Fruit fly (Drosophila melanogaster): Measurements from ENCODE around the gene CG1136.

CG1136 gene

DNA sequence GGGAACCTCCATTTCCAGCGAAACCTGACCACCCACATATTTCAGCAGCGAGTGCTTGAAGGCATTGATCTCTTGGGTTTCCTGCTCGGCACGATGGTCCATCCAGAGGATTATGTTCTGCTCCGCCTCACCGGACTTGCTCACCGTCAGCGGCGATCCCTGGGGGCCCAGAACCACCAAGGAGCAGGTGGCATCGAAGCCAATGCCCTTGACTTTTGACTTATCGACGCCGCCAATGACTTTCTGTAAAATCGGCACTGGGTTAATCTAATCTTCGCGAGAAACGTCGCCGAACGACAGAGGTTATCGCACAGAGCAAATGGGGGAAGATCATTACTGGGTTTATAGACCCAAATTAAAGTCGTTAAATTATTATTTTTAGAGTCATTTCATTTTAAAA lies 21.9 kb upstream of the CG1136 start:
- TF ChIP-seq Dif (GFP tag; optimal IDR thresholded peaks at IDR 0.05; ENCODE audit: partially characterized antibody), result no peak
- no peak for TF ChIP-seq brk (GFP tag; optimal IDR thresholded peaks at IDR 0.05)
- no peak for TF ChIP-seq HLH106 (tag; optimal IDR thresholded peaks at IDR 0.05)
- TF ChIP-seq foxo (GFP tag; optimal IDR thresholded peaks at IDR 0.05), result no peak
- no peak for TF ChIP-seq Abd-B (GFP tag; optimal IDR thresholded peaks at IDR 0.05)
- no peak for TF ChIP-seq Hr83 (GFP tag; optimal IDR thresholded peaks at IDR 0.05; ENCODE audit: poor library complexity, severe bottlenecking)
- TF ChIP-seq OdsH (GFP tag; optimal IDR thresholded peaks at IDR 0.05), result no peak
- no peak for TF ChIP-seq dsf (GFP tag; optimal IDR thresholded peaks at IDR 0.05; ENCODE audit: borderline replicate concordance)
- no peak for TF ChIP-seq h (GFP tag; optimal IDR thresholded peaks at IDR 0.05)
- TF ChIP-seq GATAd (GFP tag; optimal IDR thresholded peaks at IDR 0.05), result no peak
- no peak for TF ChIP-seq Hr78 (GFP tag; optimal IDR thresholded peaks at IDR 0.05)
- no peak for TF ChIP-seq woc (GFP tag; optimal IDR thresholded peaks at IDR 0.05)
- no peak for TF ChIP-seq usp (GFP tag; optimal IDR thresholded peaks at IDR 0.05)
- no peak for TF ChIP-seq Hnf4 (GFP tag; optimal IDR thresholded peaks at IDR 0.05)
- TF ChIP-seq Jra (GFP tag; optimal IDR thresholded peaks at IDR 0.05), result no peak
- no peak for TF ChIP-seq ey (GFP tag; optimal IDR thresholded peaks at IDR 0.05)
- TF ChIP-seq lola (GFP tag; optimal IDR thresholded peaks at IDR 0.05), result no peak
- no peak for TF ChIP-seq jim (GFP tag; optimal IDR thresholded peaks at IDR 0.05)
- TF ChIP-seq sage (GFP tag; optimal IDR thresholded peaks at IDR 0.05), result no peak

DNA sequence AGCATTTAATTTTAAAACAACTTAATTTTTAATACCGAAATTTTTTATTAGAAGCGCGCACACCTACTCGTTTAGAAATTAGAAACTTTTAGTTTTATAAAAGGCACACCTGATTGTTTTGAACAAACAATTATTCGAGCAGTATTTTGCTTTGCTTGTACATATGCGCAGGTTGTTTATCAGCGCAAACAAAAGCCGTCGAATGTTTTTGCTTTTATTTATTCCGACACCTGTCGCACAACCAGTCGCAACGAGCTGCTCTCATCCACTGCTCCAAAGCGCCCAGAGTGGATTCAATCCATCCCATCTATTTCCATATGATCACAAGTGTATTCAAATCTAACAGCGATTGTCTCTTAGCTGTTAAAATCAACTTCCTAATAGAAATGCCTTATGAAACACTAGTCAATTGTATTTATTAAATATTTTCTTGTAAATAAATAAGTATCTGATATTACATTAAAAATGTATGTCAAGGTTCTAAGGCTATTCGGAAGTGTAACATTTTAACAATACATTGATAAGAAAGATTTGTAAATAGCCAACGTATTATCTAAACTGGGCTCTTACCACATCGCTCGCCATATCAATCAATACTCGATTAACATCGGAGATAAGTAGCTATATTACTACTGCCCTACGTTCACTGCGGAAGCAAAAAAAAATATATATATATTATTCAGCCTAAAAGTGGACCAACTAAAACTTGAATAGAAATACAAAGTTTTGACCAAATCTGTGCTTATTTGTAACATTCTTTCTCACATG lies 20.5 kb upstream of the CG1136 start, which contains the start of gene CG11594:
Gene CG11594 (minus strand): TSS at position 274 of the 768 bp plus-strand sequence.
- no peak for TF ChIP-seq Hnf4 (GFP tag; optimal IDR thresholded peaks at IDR 0.05)
- TF ChIP-seq rgr (GFP tag; optimal IDR thresholded peaks at IDR 0.05), result peak; percentile 27
- no peak for TF ChIP-seq lola (GFP tag; optimal IDR thresholded peaks at IDR 0.05)
- no peak for TF ChIP-seq foxo (GFP tag; optimal IDR thresholded peaks at IDR 0.05)
- TF ChIP-seq HLH106 (tag; optimal IDR thresholded peaks at IDR 0.05), result no peak
- no peak for TF ChIP-seq OdsH (GFP tag; optimal IDR thresholded peaks at IDR 0.05)
- TF ChIP-seq brk (GFP tag; optimal IDR thresholded peaks at IDR 0.05), result no peak
- no peak for TF ChIP-seq tai (GFP tag; optimal IDR thresholded peaks at IDR 0.05)
- no peak for TF ChIP-seq h (GFP tag; optimal IDR thresholded peaks at IDR 0.05)
- TF ChIP-seq Sp1 (GFP tag; optimal IDR thresholded peaks at IDR 0.05), result no peak
- no peak for TF ChIP-seq sage (GFP tag; optimal IDR thresholded peaks at IDR 0.05)
- no peak for TF ChIP-seq sv (GFP tag; optimal IDR thresholded peaks at IDR 0.05)
- TF ChIP-seq Hr83 (GFP tag; optimal IDR thresholded peaks at IDR 0.05; ENCODE audit: poor library complexity, severe bottlenecking), result peak; percentile 40
- TF ChIP-seq woc (GFP tag; optimal IDR thresholded peaks at IDR 0.05), result no peak
- TF ChIP-seq dmrt93B (GFP tag; optimal IDR thresholded peaks at IDR 0.05), result no peak

DNA sequence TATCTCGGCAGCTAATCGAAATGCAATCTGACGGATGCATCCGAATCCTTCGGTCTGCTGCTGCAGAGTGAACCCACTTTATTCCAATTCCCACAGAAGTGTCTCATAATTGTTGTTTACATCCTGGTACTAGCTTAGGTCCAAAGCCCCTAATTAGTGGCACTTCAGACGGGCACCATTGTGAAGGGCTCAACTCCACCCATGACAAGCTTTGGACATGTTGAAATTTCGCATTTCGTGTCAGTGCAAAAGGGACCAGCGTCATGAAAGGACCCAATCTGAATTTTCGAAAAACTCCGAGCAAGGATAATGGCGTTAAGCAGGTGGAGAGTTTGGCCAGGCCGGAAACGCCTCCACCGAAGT lies 19.9 kb upstream of the CG1136 start, which contains the start of gene Gr64a:
Gene Gr64a (plus strand): TSS at position 264 of the 363 bp plus-strand sequence.
- no peak for TF ChIP-seq OdsH (GFP tag; optimal IDR thresholded peaks at IDR 0.05)

DNA sequence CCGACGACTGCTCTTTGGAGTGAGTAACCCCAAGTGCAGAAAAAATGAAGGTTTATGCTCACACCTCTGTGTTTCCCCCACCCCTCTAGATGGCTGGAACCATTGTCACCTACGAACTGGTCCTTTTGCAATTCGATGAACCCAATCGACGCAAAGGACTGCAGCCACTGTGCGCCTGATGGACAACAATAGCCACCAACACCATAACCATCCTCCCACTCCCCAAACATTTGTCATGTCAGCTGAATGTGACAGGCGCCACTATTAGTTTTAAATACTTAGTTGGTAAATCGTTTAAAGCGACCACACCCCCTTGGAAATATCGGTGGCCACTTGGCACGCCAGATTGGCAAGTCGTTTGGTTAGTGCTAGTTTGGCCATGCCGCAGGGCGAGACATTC lies 18.1 kb upstream of the CG1136 start, which contains the start of the genes Gr64b and Gr64c:
Gene Gr64b (plus strand): TSS at position 301 of the 400 bp plus-strand sequence.
Gene Gr64c (plus strand): TSS at position 301 of the 400 bp plus-strand sequence.
- no peak for TF ChIP-seq dmrt93B (GFP tag; optimal IDR thresholded peaks at IDR 0.05)
- no peak for TF ChIP-seq jim (GFP tag; optimal IDR thresholded peaks at IDR 0.05)
- no peak for TF ChIP-seq Dif (GFP tag; optimal IDR thresholded peaks at IDR 0.05; ENCODE audit: partially characterized antibody)
- no peak for TF ChIP-seq lola (GFP tag; optimal IDR thresholded peaks at IDR 0.05)
- no peak for TF ChIP-seq pan (optimal IDR thresholded peaks at IDR 0.05)
- TF ChIP-seq HLH106 (tag; optimal IDR thresholded peaks at IDR 0.05), result no peak
- no peak for TF ChIP-seq GATAd (GFP tag; optimal IDR thresholded peaks at IDR 0.05)
- TF ChIP-seq br (GFP tag; optimal IDR thresholded peaks at IDR 0.05), result no peak
- TF ChIP-seq Myc (optimal IDR thresholded peaks at IDR 0.05), result no peak
- TF ChIP-seq Abd-B (GFP tag; optimal IDR thresholded peaks at IDR 0.05), result no peak
- no peak for TF ChIP-seq Sp1 (GFP tag; optimal IDR thresholded peaks at IDR 0.05)

DNA sequence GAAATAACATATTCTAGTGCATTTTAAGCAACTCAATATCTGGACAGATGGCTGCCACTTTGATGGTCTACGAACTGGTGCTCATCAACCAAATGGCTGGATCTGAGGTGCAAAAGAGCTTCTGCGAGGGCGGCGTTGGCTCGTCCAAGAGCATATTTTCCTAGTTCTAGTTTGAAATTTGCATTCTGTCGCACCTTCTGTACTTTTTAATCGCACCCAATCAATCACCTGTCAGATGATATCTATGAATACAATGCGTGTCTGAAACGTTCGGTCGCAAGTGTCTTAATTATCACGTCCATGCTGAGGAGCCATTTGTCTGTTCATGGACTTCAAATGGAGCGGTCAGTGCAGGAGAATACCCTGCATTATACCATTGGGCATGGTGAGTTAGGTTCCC lies 14.6 kb upstream of the CG1136 start, which contains the start of the genes Gr64d and Gr64e:
Gene Gr64d (plus strand): TSS at position 301 of the 400 bp plus-strand sequence.
Gene Gr64e (plus strand): TSS at position 380 of the 400 bp plus-strand sequence.
- TF ChIP-seq Dif (GFP tag; optimal IDR thresholded peaks at IDR 0.05; ENCODE audit: partially characterized antibody) (no peak), Abd-B (GFP tag; optimal IDR thresholded peaks at IDR 0.05) (no peak), CG32264 (GFP tag; optimal IDR thresholded peaks at IDR 0.05) (no peak), fru (GFP tag; optimal IDR thresholded peaks at IDR 0.05) (no peak), CG9705 (GFP tag; optimal IDR thresholded peaks at IDR 0.05) (no peak), br (GFP tag; optimal IDR thresholded peaks at IDR 0.05) (no peak), woc (GFP tag; optimal IDR thresholded peaks at IDR 0.05) (no peak), dl (GFP tag; optimal IDR thresholded peaks at IDR 0.05; ENCODE audit: insufficient read depth in 1 of 2, partially characterized antibody in 2 of 2) (no peak), Hnf4 (GFP tag; optimal IDR thresholded peaks at IDR 0.05) (no peak), Jra (GFP tag; optimal IDR thresholded peaks at IDR 0.05) (no peak)

Measured in whole organism, wandering third instar larva.